Fruit fly (Drosophila melanogaster) whole organism, embryonic: ENCODE results near the gene CG10208.

Source experiments
- Ada2b ChIP-seq: fragments of 200-800 bp; sonication (Bioruptor generic); IDR thresholded peaks from 2 replicates; pipeline ENCODE4 v1.3.6; 2022; ENCODE audit warnings: missing biosample characterization, missing genetic modification characterization
- B-H1 ChIP-seq: fragments of 200-800 bp; sonication (Bioruptor generic); IDR thresholded peaks from 3 replicates; pipeline ENCODE4 v1.3.6; 2022; ENCODE audit warnings: missing biosample characterization, missing genetic modification characterization
- Bdp1 ChIP-seq: fragments of 200-800 bp; sonication (Bioruptor generic); optimal IDR thresholded peaks from 3 replicates; lab custom pipeline; 2016; ENCODE audit warnings: missing biosample characterization, missing genetic modification characterization
- CG10431 ChIP-seq: fragments of 200-800 bp; sonication (Bioruptor generic); optimal IDR thresholded peaks from 3 replicates; lab custom pipeline; 2018; ENCODE audit warnings: missing biosample characterization, mild to moderate bottlenecking, missing genetic modification characterization
- CG12769 ChIP-seq: fragments of 200-800 bp; sonication (Bioruptor generic); optimal IDR thresholded peaks from 2 replicates; lab custom pipeline; 2019; ENCODE audit warnings: missing biosample characterization, mild to moderate bottlenecking, missing genetic modification characterization, moderate library complexity
- CG13287 ChIP-seq: fragments of 200-800 bp; sonication (Bioruptor generic); IDR thresholded peaks from 2 replicates; pipeline ENCODE4 v1.3.6; 2022; ENCODE audit warnings: missing biosample characterization, missing genetic modification characterization; ENCODE audit not compliant: partially characterized antibody
- CG13894 ChIP-seq: fragments of 200-800 bp; sonication (Bioruptor generic); optimal IDR thresholded peaks from 3 replicates; lab custom pipeline; 2018; ENCODE audit warnings: missing biosample characterization, mild to moderate bottlenecking, missing genetic modification characterization, moderate library complexity
- CG1603 ChIP-seq: fragments of 200-800 bp; sonication (Bioruptor generic); optimal IDR thresholded peaks from 2 replicates; lab custom pipeline; 2019; ENCODE audit warnings: missing biosample characterization, mild to moderate bottlenecking, missing genetic modification characterization, moderate library complexity
- CG16813 ChIP-seq: fragments of 200-800 bp; sonication (Bioruptor generic); IDR thresholded peaks from 3 replicates; pipeline ENCODE4 v1.3.6; 2022; ENCODE audit warnings: missing biosample characterization, missing genetic modification characterization; ENCODE audit not compliant: partially characterized antibody
- CG17361 ChIP-seq: fragments of 200-800 bp; sonication (Bioruptor generic); IDR thresholded peaks from 3 replicates; pipeline ENCODE4 v1.3.6; 2022; ENCODE audit warnings: missing biosample characterization, missing genetic modification characterization
- CG17568 ChIP-seq: fragments of 200-800 bp; sonication (Bioruptor generic); optimal IDR thresholded peaks from 2 replicates; lab custom pipeline; 2018; ENCODE audit warnings: missing biosample characterization, mild to moderate bottlenecking, missing genetic modification characterization, moderate library complexity
- CG2202 ChIP-seq: fragments of 200-800 bp; sonication (Bioruptor generic); optimal IDR thresholded peaks from 2 replicates; lab custom pipeline; 2018; ENCODE audit warnings: missing biosample characterization, mild to moderate bottlenecking, missing genetic modification characterization
- CG2712 ChIP-seq: fragments of 200-800 bp; optimal IDR thresholded peaks from 3 replicates; lab custom pipeline; 2019; ENCODE audit warnings: missing biosample characterization, mild to moderate bottlenecking, missing genetic modification characterization, moderate library complexity
- CG2875 ChIP-seq: fragments of 200-800 bp; sonication (Bioruptor generic); optimal IDR thresholded peaks from 2 replicates; lab custom pipeline; 2017; ENCODE audit warnings: missing biosample characterization, mild to moderate bottlenecking, missing genetic modification characterization, missing genetic modification reagents
- CG6689 ChIP-seq: fragments of 200-800 bp; sonication (Bioruptor generic); IDR thresholded peaks from 2 replicates; pipeline ENCODE4 v1.3.6; 2022; ENCODE audit warnings: missing biosample characterization, missing genetic modification characterization
- CG6791 ChIP-seq: fragments of 200-800 bp; sonication (Bioruptor generic); IDR thresholded peaks from 3 replicates; pipeline ENCODE4 v1.3.6; 2022; ENCODE audit warnings: missing biosample characterization, missing genetic modification characterization; ENCODE audit not compliant: partially characterized antibody
- CG7786 ChIP-seq: fragments of 200-800 bp; sonication (Bioruptor generic); optimal IDR thresholded peaks from 2 replicates; lab custom pipeline; 2016; ENCODE audit warnings: missing biosample characterization, missing genetic modification characterization
- CG8388 ChIP-seq: fragments of 200-800 bp; sonication (Bioruptor generic); optimal IDR thresholded peaks from 2 replicates; lab custom pipeline; 2019; ENCODE audit warnings: missing biosample characterization, mild to moderate bottlenecking, missing genetic modification characterization, moderate library complexity
- CG8478 ChIP-seq: fragments of >200 bp; optimal IDR thresholded peaks from 2 replicates; lab custom pipeline; 2018
- CG9727 ChIP-seq: fragments of 200-800 bp; sonication (Bioruptor generic); optimal IDR thresholded peaks from 3 replicates; lab custom pipeline; 2017; ENCODE audit warnings: missing biosample characterization, mild to moderate bottlenecking, missing genetic modification characterization
- CG9817 ChIP-seq: fragments of 200-800 bp; sonication (Bioruptor generic); optimal IDR thresholded peaks from 2 replicates; lab custom pipeline; 2018; ENCODE audit warnings: missing biosample characterization, mild to moderate bottlenecking, missing genetic modification characterization, moderate library complexity
- CkIIα-i1 ChIP-seq: fragments of 200-800 bp; sonication (Bioruptor generic); IDR thresholded peaks from 2 replicates; pipeline ENCODE4 v1.3.6; 2022; ENCODE audit warnings: missing biosample characterization, missing genetic modification characterization
- Lhr ChIP-seq: fragments of 200-800 bp; sonication (Bioruptor generic); optimal IDR thresholded peaks from 3 replicates; lab custom pipeline; 2017; ENCODE audit warnings: mild to moderate bottlenecking, missing biosample characterization, missing genetic modification reagents, missing genetic modification characterization
- Lim3 ChIP-seq: fragments of 200-800 bp; sonication (Bioruptor generic); IDR thresholded peaks from 2 replicates; pipeline ENCODE4 v1.3.6; 2022; ENCODE audit warnings: missing biosample characterization, missing genetic modification characterization
- Myb ChIP-seq: fragments of 200-800 bp; sonication (Bioruptor generic); optimal IDR thresholded peaks from 2 replicates; lab custom pipeline; 2016; ENCODE audit warnings: missing biosample characterization, missing genetic modification characterization
- NC2β ChIP-seq: fragments of 200-800 bp; sonication (Bioruptor generic); optimal IDR thresholded peaks from 2 replicates; lab custom pipeline; 2016; ENCODE audit warnings: missing biosample characterization, missing genetic modification characterization
- NFAT ChIP-seq: fragments of 200-800 bp; sonication (Bioruptor generic); IDR thresholded peaks from 2 replicates; pipeline ENCODE4 v1.3.6; 2022; ENCODE audit warnings: missing biosample characterization, missing genetic modification characterization
- Optix ChIP-seq: fragments of 200-800 bp; sonication (Bioruptor generic); IDR thresholded peaks from 3 replicates; pipeline ENCODE4 v1.3.6; 2022; ENCODE audit warnings: missing biosample characterization, missing genetic modification characterization
- Ssrp ChIP-seq: fragments of 200-800 bp; sonication (Bioruptor generic); optimal IDR thresholded peaks from 2 replicates; lab custom pipeline; 2018; ENCODE audit warnings: missing biosample characterization, mild to moderate bottlenecking, missing genetic modification characterization, moderate library complexity
- Vsx1 ChIP-seq: fragments of 200-800 bp; sonication (Bioruptor generic); optimal IDR thresholded peaks from 2 replicates; lab custom pipeline; 2017; ENCODE audit warnings: missing biosample characterization, mild to moderate bottlenecking, missing genetic modification characterization, missing genetic modification reagents
- ac ChIP-seq: fragments of 200-800 bp; sonication (Bioruptor generic); optimal IDR thresholded peaks from 3 replicates; lab custom pipeline; 2017; ENCODE audit warnings: missing biosample characterization, mild to moderate bottlenecking, missing genetic modification characterization
- ap ChIP-seq: fragments of 200-800 bp; sonication (Bioruptor generic); IDR thresholded peaks from 2 replicates; pipeline ENCODE4 v1.3.6; 2022; ENCODE audit warnings: missing biosample characterization, missing genetic modification characterization
- ash1 ChIP-seq: fragments of 200-800 bp; sonication (Bioruptor generic); optimal IDR thresholded peaks from 2 replicates; lab custom pipeline; 2018; ENCODE audit warnings: missing biosample characterization, mild to moderate bottlenecking, missing genetic modification characterization
- btn ChIP-seq: fragments of 200-800 bp; sonication (Bioruptor generic); optimal IDR thresholded peaks from 2 replicates; lab custom pipeline; 2016; ENCODE audit warnings: missing biosample characterization, missing genetic modification characterization
- cato ChIP-seq: fragments of 200-800 bp; sonication (Bioruptor generic); optimal IDR thresholded peaks from 2 replicates; lab custom pipeline; 2016; ENCODE audit warnings: missing biosample characterization, missing genetic modification characterization, borderline replicate concordance
- danr ChIP-seq: fragments of 200-800 bp; sonication (Bioruptor generic); IDR thresholded peaks from 2 replicates; pipeline ENCODE4 v1.3.6; 2022; ENCODE audit warnings: missing biosample characterization, missing genetic modification characterization
- dmrt99B ChIP-seq: fragments of 200-800 bp; sonication (Bioruptor generic); optimal IDR thresholded peaks from 2 replicates; lab custom pipeline; 2018; ENCODE audit warnings: missing biosample characterization, mild to moderate bottlenecking, missing genetic modification characterization, moderate library complexity
- gem ChIP-seq: fragments of 200-800 bp; sonication (Bioruptor generic); optimal IDR thresholded peaks from 2 replicates; lab custom pipeline; 2019; ENCODE audit warnings: missing biosample characterization, mild to moderate bottlenecking, missing genetic modification characterization, moderate library complexity
- gsb-n ChIP-seq: fragments of 200-800 bp; sonication (Bioruptor generic); optimal IDR thresholded peaks from 3 replicates; lab custom pipeline; 2018; ENCODE audit warnings: missing biosample characterization, mild to moderate bottlenecking, missing genetic modification characterization
- hbn ChIP-seq: fragments of 200-800 bp; sonication (Bioruptor generic); IDR thresholded peaks from 2 replicates; pipeline ENCODE4 v1.3.6; 2022; ENCODE audit warnings: missing biosample characterization, missing genetic modification characterization; ENCODE audit not compliant: partially characterized antibody
- her ChIP-seq: fragments of 200-800 bp; sonication (Bioruptor generic); optimal IDR thresholded peaks from 2 replicates; lab custom pipeline; 2016; ENCODE audit warnings: missing biosample characterization, missing genetic modification characterization
- hkb ChIP-seq, 2 experiments: fragments of 200-800 bp in 1 of 2; fragments of >200 bp in 1 of 2; sonication (Bioruptor generic) in 1 of 2; IDR thresholded peaks in 1 of 2; optimal IDR thresholded peaks in 1 of 2; 2 replicates each; pipeline versions ENCODE4 v1.3.6 to Lab custom; 2017 to 2022; ENCODE audit warnings: missing biosample characterization in 1 of 2, missing genetic modification characterization in 1 of 2
- inv ChIP-seq: fragments of 200-800 bp; sonication (Bioruptor generic); IDR thresholded peaks from 2 replicates; pipeline ENCODE4 v1.3.6; 2022; ENCODE audit warnings: missing biosample characterization, missing genetic modification characterization; ENCODE audit not compliant: partially characterized antibody
- jigr1 ChIP-seq: fragments of 200-800 bp; sonication (Bioruptor generic); IDR thresholded peaks from 3 replicates; pipeline ENCODE4 v1.3.6; 2022; ENCODE audit warnings: missing biosample characterization, missing genetic modification characterization
- ranshi ChIP-seq: fragments of 200-800 bp; sonication (Bioruptor generic); IDR thresholded peaks from 2 replicates; pipeline ENCODE4 v1.3.6; 2022; ENCODE audit warnings: missing biosample characterization, missing genetic modification characterization
- shn ChIP-seq: fragments of 200-800 bp; sonication (Bioruptor generic); optimal IDR thresholded peaks from 3 replicates; lab custom pipeline; 2016; ENCODE audit warnings: missing biosample characterization, missing genetic modification characterization
- stc ChIP-seq: fragments of 200-800 bp; sonication (Bioruptor generic); IDR thresholded peaks from 2 replicates; pipeline ENCODE4 v1.3.6; 2022; ENCODE audit warnings: missing biosample characterization, missing genetic modification characterization
- usp ChIP-seq: fragments of >200 bp; optimal IDR thresholded peaks from 2 replicates; lab custom pipeline; 2017; ENCODE audit warnings: missing biosample characterization, missing genetic modification characterization
- wdn ChIP-seq: fragments of 200-800 bp; sonication (Bioruptor generic); IDR thresholded peaks from 2 replicates; pipeline ENCODE4 v1.3.6; 2022; ENCODE audit warnings: missing biosample characterization, missing genetic modification characterization
- wek ChIP-seq: fragments of 200-800 bp; sonication (Bioruptor generic); optimal IDR thresholded peaks from 3 replicates; lab custom pipeline; 2018; ENCODE audit warnings: missing biosample characterization, mild to moderate bottlenecking, missing genetic modification characterization, moderate library complexity

The CG10208 gene

DNA sequence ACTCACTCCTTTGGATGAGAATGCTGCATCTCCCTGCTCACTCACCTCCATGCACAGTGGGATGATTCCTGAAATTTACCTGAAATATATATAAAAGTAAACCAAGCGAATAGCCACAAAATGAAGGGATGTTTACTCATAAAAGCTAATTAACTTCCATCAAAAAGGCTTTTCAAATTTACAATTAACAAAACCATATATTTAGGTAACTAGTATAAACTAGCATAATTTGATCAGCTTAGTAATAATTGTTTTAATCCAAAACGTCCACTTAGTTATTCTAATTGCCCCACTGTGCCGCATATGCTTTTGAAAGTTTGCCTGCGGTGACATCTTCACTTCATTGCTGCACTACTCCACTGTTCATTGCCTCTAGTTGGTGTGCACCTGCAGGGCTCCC lies 10.0 kb upstream of the CG10208 start (continued):
- TF ChIP-seq inv (GFP tag; lab: Robert Waterston, UW) (no peak), Lim3 (no peak), CG9817 (tag; lab: Kevin White, UChicago) (peak; percentile 55), CG2875 (GFP tag; lab: Kevin White, UChicago) (peak; percentile 84), CG8478 (no peak), CG2202 (peak; percentile 81), Optix (GFP tag; lab: Robert Waterston, UW) (0 out of 3 replicates have a peak, but pooled peaks have one; percentile 30), CG1603 (peak; percentile 61), gsb-n (peak; percentile 88), hbn (GFP tag; lab: Robert Waterston, UW) (no peak), ac (GFP tag; lab: Kevin White, UChicago) (peak; percentile 52), shn (peak; percentile 60), dmrt99B (tag; lab: Kevin White, UChicago) (peak; percentile 79), Vsx1 (GFP tag; lab: Kevin White, UChicago) (peak; percentile 79), ap (peak; percentile 58; the same call in 1 of the 2 replicates), her (GFP tag; lab: Kevin White, UChicago) (no peak), CG6791 (no peak), Bdp1 (GFP tag; lab: Kevin White, UChicago) (no peak), usp (GFP tag; lab: Kevin White, UChicago) (no peak), B-H1 (peak; percentile 66), stc (GFP tag; lab: Robert Waterston, UW) (peak; percentile 80), cato (GFP tag; lab: Kevin White, UChicago) (peak; percentile 65), gem (tag; lab: Kevin White, UChicago) (peak; percentile 91), CG8388 (GFP tag; lab: Kevin White, UChicago) (peak; percentile 85), Ssrp (tag; lab: Kevin White, UChicago) (peak; percentile 89), wdn (GFP tag; lab: Robert Waterston, UW) (no peak), CG2712 (tag; lab: Kevin White, UChicago) (peak; percentile 91), ranshi (GFP tag; lab: Robert Waterston, UW) (peak; percentile 60; the same call in 1 of the 2 replicates), Lhr (GFP tag; lab: Kevin White, UChicago) (peak; percentile 70), CkIIα-i1 (GFP tag; lab: Robert Waterston, UW) (no peak), CG7786 (GFP tag; lab: Kevin White, UChicago) (peak; percentile 48), wek (GFP tag; lab: Kevin White, UChicago) (no peak), Myb (GFP tag; lab: Kevin White, UChicago) (peak; percentile 9), ash1 (GFP tag; lab: Kevin White, UChicago) (no peak), danr (peak; percentile 46; the same call in 1 of the 2 replicates), btn (GFP tag; lab: Kevin White, UChicago) (peak; percentile 29), CG13287 (no peak), CG13894 (tag; lab: Kevin White, UChicago) (no peak), NFAT (GFP tag; lab: Robert Waterston, UW) (no peak), CG17361 (GFP tag; lab: Robert Waterston, UW) (peak; percentile 92), jigr1 (no peak), hkb (optimal IDR thresholded peaks at IDR 0.05; lab: Kevin White, UChicago) (no peak), hkb (GFP tag; IDR thresholded peaks at IDR 0.05; lab: Robert Waterston, UW) (peak; percentile 77), CG9727 (GFP tag; lab: Kevin White, UChicago) (peak; percentile 77), NC2β (peak; percentile 66), CG6689 (GFP tag; lab: Robert Waterston, UW) (peak; percentile 80), CG10431 (GFP tag; lab: Kevin White, UChicago) (peak; percentile 66), Ada2b (no peak), CG17568 (GFP tag; lab: Kevin White, UChicago) (peak; percentile 43), CG16813 (GFP tag; lab: Robert Waterston, UW) (no peak), CG12769 (peak; percentile 31)
